Fruit fly (Drosophila melanogaster): Measurements from ENCODE around the gene RhoGAP71E.

dm6 chr3L:15600051-15600450 lies 11.4 kb downstream of the RhoGAP71E start:
- TF ChIP-seq CG8301 (tag; optimal IDR thresholded peaks at IDR 0.05) = no peak
- no peak for TF ChIP-seq Pif1A (GFP tag; optimal IDR thresholded peaks at IDR 0.05)
- TF ChIP-seq rn (GFP tag; IDR thresholded peaks at IDR 0.05) = no peak
- TF ChIP-seq EcR (GFP tag; optimal IDR thresholded peaks at IDR 0.05) = no peak
- TF ChIP-seq CG14655 (GFP tag; optimal IDR thresholded peaks at IDR 0.05) = no peak
- TF ChIP-seq CG15710 (tag; optimal IDR thresholded peaks at IDR 0.05) = no peak
- TF ChIP-seq CG4496 (GFP tag; IDR thresholded peaks at IDR 0.05) = no peak
- TF ChIP-seq CG32121 (GFP tag; IDR thresholded peaks at IDR 0.05) = no peak
- TF ChIP-seq Snoo (tag; optimal IDR thresholded peaks at IDR 0.05) = no peak
- no peak for TF ChIP-seq fd96Ca (GFP tag; IDR thresholded peaks at IDR 0.05)
- no peak for TF ChIP-seq Pif1B (GFP tag; optimal IDR thresholded peaks at IDR 0.05)
- no peak for TF ChIP-seq Ets98B (GFP tag; IDR thresholded peaks at IDR 0.05)
- TF ChIP-seq CG8159 (tag; optimal IDR thresholded peaks at IDR 0.05) = no peak
